Worm (Caenorhabditis elegans) whole organism, mixed stage, embryonic: ENCODE data around the gene rnh-1.1.

Source experiments
- blmp-1 ChIP-seq: fragments of 150-350 bp; optimal IDR thresholded peaks from 2 replicates; lab custom pipeline; 2014; ENCODE audit warnings: missing biosample characterization, missing genetic modification characterization
- ceh-43 ChIP-seq: fragments of 200-800 bp; sonication (Bioruptor generic); optimal IDR thresholded peaks from 2 replicates; lab custom pipeline; 2018; ENCODE audit warnings: mild to moderate bottlenecking, missing genetic modification characterization, moderate library complexity, missing compliant biosample characterization
- ces-1 ChIP-seq: fragments of 150-350 bp; optimal IDR thresholded peaks from 2 replicates; lab custom pipeline; 2014; ENCODE audit warnings: missing biosample characterization, missing genetic modification reagents, missing genetic modification characterization
- elt-1 ChIP-seq: sonication (generic microtip); optimal IDR thresholded peaks from 2 replicates; lab custom pipeline; 2017; ENCODE audit warnings: missing genetic modification characterization, mild to moderate bottlenecking, missing compliant biosample characterization, antibody characterized with exemption, moderate library complexity, borderline replicate concordance; ENCODE audit not compliant: insufficient read depth
- lsy-2 ChIP-seq: fragments of 150-350 bp; optimal IDR thresholded peaks from 2 replicates; lab custom pipeline; 2014; ENCODE audit warnings: missing biosample characterization, missing genetic modification characterization
- mab-5 ChIP-seq: fragments of 150-350 bp; optimal IDR thresholded peaks from 2 replicates; lab custom pipeline; 2014; ENCODE audit warnings: missing biosample characterization, missing genetic modification characterization
- mep-1 ChIP-seq: fragments of 150-350 bp; optimal IDR thresholded peaks from 2 replicates; lab custom pipeline; 2017; ENCODE audit warnings: missing biosample characterization, missing genetic modification reagents, missing genetic modification characterization, inconsistent platforms
- nhr-28 ChIP-seq: fragments of 150-350 bp; optimal IDR thresholded peaks from 2 replicates; lab custom pipeline; 2014; ENCODE audit warnings: missing biosample characterization, missing genetic modification characterization
- nhr-76 ChIP-seq: sonication (generic microtip); optimal IDR thresholded peaks from 2 replicates; lab custom pipeline; 2017; ENCODE audit warnings: missing biosample characterization, missing genetic modification characterization
- snpc-4 ChIP-seq: fragments of 150-350 bp; optimal IDR thresholded peaks from 2 replicates; lab custom pipeline; 2014; ENCODE audit warnings: missing biosample characterization, missing genetic modification characterization
- ztf-11 ChIP-seq: fragments of 150-350 bp; optimal IDR thresholded peaks from 2 replicates; lab custom pipeline; 2014; ENCODE audit warnings: missing biosample characterization, missing genetic modification characterization

DNA sequence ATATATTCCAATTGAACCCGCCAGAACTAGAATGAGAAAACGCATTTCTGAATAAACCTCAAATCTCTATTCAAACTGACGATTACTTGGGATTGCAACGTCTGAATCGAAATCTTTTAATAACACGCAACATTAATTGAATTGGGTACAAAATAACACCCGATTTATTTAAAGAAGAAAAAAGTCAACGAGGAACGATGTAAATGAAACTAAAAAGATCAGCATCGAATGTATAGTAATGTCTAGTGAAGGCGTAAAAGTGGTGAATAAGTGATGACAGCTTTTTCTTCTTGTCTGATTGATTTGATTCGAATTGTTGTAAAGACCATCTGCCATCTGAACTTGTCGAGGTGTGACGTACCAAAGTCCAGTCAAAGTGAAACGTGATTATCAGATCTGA lies 31.9 kb upstream of the rnh-1.1 start, which contains the start of gene nas-23:
- TF ChIP-seq lsy-2 (no peak), blmp-1 (tag; lab: Kevin White, UChicago) (no peak), ztf-11 (no peak), elt-1 (no peak), nhr-76 (no peak), snpc-4 (no peak), mab-5 (tag; lab: Kevin White, UChicago) (no peak), mep-1 (tag; lab: Kevin White, UChicago) (no peak), ces-1 (GFP tag; lab: Kevin White, UChicago) (no peak), nhr-28 (tag; lab: Kevin White, UChicago) (no peak), ceh-43 (no peak)
